Fruit fly (Drosophila melanogaster): ENCODE results near the gene CG42857.

- no peak for TF ChIP-seq Sp1 (GFP tag; optimal IDR thresholded peaks at IDR 0.05)
- no peak for TF ChIP-seq GATAd (GFP tag; optimal IDR thresholded peaks at IDR 0.05)
- TF ChIP-seq tai (GFP tag; optimal IDR thresholded peaks at IDR 0.05), result no peak
- TF ChIP-seq Hr78 (GFP tag; optimal IDR thresholded peaks at IDR 0.05), result no peak
- TF ChIP-seq Jra (GFP tag; optimal IDR thresholded peaks at IDR 0.05), result no peak
Observed at dm6 chr3R:9774821-9775220, 46.2 kb downstream of the CG42857 start, which contains the start of gene topi.
